Worm (Caenorhabditis elegans) whole organism, L4 larva: ENCODE results near the gene K09G1.2.
A peak's percentile ranks its signal among the peaks of the same experiment; 100 is the strongest.
"Not testable (repeated sequence)": the region's sequence is repeated elsewhere in the genome, so short reads cannot be mapped to it uniquely, and the experiment has no call there.

Experiments
- F44E2.7 ChIP-seq: fragments of 200-800 bp; sonication (Bioruptor generic); IDR thresholded peaks from 2 replicates; pipeline ENCODE4 v2.1.2; 2022; ENCODE audit warnings: missing genetic modification characterization, missing compliant biosample characterization
- R02D3.7 ChIP-seq: fragments of 150-350 bp; sonication (generic microtip); optimal IDR thresholded peaks from 3 replicates; lab custom pipeline; 2014; ENCODE audit warnings: missing biosample characterization, missing genetic modification characterization
- T20F7.1 ChIP-seq: fragments of 200-800 bp; sonication (Bioruptor generic); optimal IDR thresholded peaks from 2 replicates; lab custom pipeline; 2018; ENCODE audit warnings: mild to moderate bottlenecking, missing genetic modification characterization, missing compliant biosample characterization
- T26A8.4 ChIP-seq: fragments of 200-800 bp; sonication (Bioruptor generic); IDR thresholded peaks from 2 replicates; pipeline ENCODE4 v1.3.6; 2022; ENCODE audit warnings: missing genetic modification characterization, missing compliant biosample characterization
- Y48G9A.11 ChIP-seq: fragments of 200-800 bp; sonication (Bioruptor generic); IDR thresholded peaks from 2 replicates; pipeline ENCODE4 v1.3.6; 2022; ENCODE audit warnings: missing genetic modification reagents, missing genetic modification characterization, missing compliant biosample characterization
- Y5F2A.4 ChIP-seq: fragments of 200-800 bp; sonication (Bioruptor generic); optimal IDR thresholded peaks from 2 replicates; lab custom pipeline; 2018; ENCODE audit warnings: mild to moderate bottlenecking, missing genetic modification characterization, missing compliant biosample characterization
- ZK546.5 ChIP-seq, 2 experiments: sonication (generic microtip); optimal IDR thresholded peaks; 2 replicates each; lab custom pipeline; 2017; ENCODE audit warnings: missing biosample characterization in 2 of 2, missing genetic modification characterization in 2 of 2
- aha-1 ChIP-seq: fragments of 150-350 bp; peaks from one replicate; lab custom pipeline; 2014; ENCODE audit warnings: missing biosample characterization, missing genetic modification characterization
- ama-1 ChIP-seq: fragments of 150-350 bp; optimal IDR thresholded peaks from 2 replicates; lab custom pipeline; 2014; ENCODE audit warnings: inconsistent platforms, mixed read lengths
- attf-4 ChIP-seq: sonication (generic microtip); optimal IDR thresholded peaks from 3 replicates; lab custom pipeline; 2017; ENCODE audit warnings: missing biosample characterization, missing genetic modification characterization
- ceh-20 ChIP-seq: fragments of 200-800 bp; sonication (Bioruptor generic); IDR thresholded peaks from 2 replicates; pipeline ENCODE4 v1.3.6; 2022; ENCODE audit warnings: missing genetic modification reagents, missing genetic modification characterization, missing compliant biosample characterization
- ceh-28 ChIP-seq: fragments of 150-350 bp; optimal IDR thresholded peaks from 2 replicates; lab custom pipeline; 2014; ENCODE audit warnings: missing biosample characterization, missing genetic modification reagents, missing genetic modification characterization
- ceh-32 ChIP-seq: sonication (generic microtip); optimal IDR thresholded peaks from 2 replicates; lab custom pipeline; 2016; ENCODE audit warnings: mild to moderate bottlenecking, missing genetic modification characterization, missing compliant biosample characterization; ENCODE audit not compliant: poor library complexity
- daf-19 ChIP-seq: fragments of 200-800 bp; sonication (Bioruptor generic); conservative IDR thresholded peaks from 2 replicates; pipeline ENCODE4 v1.3.6; 2022; ENCODE audit warnings: missing genetic modification characterization, missing compliant biosample characterization
- daf-8 ChIP-seq: fragments of 200-800 bp; sonication (Bioruptor generic); IDR thresholded peaks from 2 replicates; pipeline ENCODE4 v1.3.6; 2022; ENCODE audit warnings: missing genetic modification characterization, missing compliant biosample characterization
- dmd-6 ChIP-seq: fragments of 200-800 bp; sonication (Bioruptor generic); IDR thresholded peaks from 2 replicates; pipeline ENCODE4 v1.3.6; 2022; ENCODE audit warnings: missing genetic modification reagents, missing genetic modification characterization, missing compliant biosample characterization
- egl-27 ChIP-seq: sonication (generic microtip); optimal IDR thresholded peaks from 3 replicates; lab custom pipeline; 2017; ENCODE audit warnings: missing biosample characterization, missing genetic modification reagents, missing genetic modification characterization
- egl-43 ChIP-seq: fragments of 200-800 bp; sonication (Bioruptor generic); IDR thresholded peaks from 2 replicates; pipeline ENCODE4 v1.3.6; 2022; ENCODE audit warnings: missing genetic modification reagents, missing genetic modification characterization, missing compliant biosample characterization
- hif-1 ChIP-seq, 2 experiments: sonication (generic microtip); optimal IDR thresholded peaks; 2 replicates each; lab custom pipeline; 2016 to 2017; ENCODE audit warnings: missing compliant biosample characterization in 2 of 2, missing genetic modification characterization in 2 of 2, missing genetic modification reagents in 2 of 2, missing genotype in 2 of 2, mild to moderate bottlenecking in 1 of 2
- lin-1 ChIP-seq: fragments of 200-800 bp; sonication (Bioruptor generic); IDR thresholded peaks from 2 replicates; pipeline ENCODE4 v1.3.6; 2022; ENCODE audit warnings: missing genetic modification reagents, missing genetic modification characterization, missing compliant biosample characterization
- lin-29 ChIP-seq: fragments of 200-800 bp; sonication (Bioruptor generic); IDR thresholded peaks from 2 replicates; pipeline ENCODE4 v1.3.6; 2022; ENCODE audit warnings: missing genetic modification reagents, missing genetic modification characterization, missing compliant biosample characterization
- lin-39 ChIP-seq: fragments of 150-350 bp; optimal IDR thresholded peaks from 2 replicates; lab custom pipeline; 2014; ENCODE audit warnings: missing biosample characterization, missing genetic modification reagents, missing genetic modification characterization
- lir-3 ChIP-seq: sonication (generic microtip); optimal IDR thresholded peaks from 2 replicates; lab custom pipeline; 2016; ENCODE audit warnings: mild to moderate bottlenecking, missing genetic modification characterization, missing compliant biosample characterization
- madf-9 ChIP-seq: fragments of 200-800 bp; sonication (Bioruptor generic); conservative IDR thresholded peaks from 2 replicates; pipeline ENCODE4 v1.3.6; 2022; ENCODE audit warnings: missing genetic modification reagents, missing genetic modification characterization, missing compliant biosample characterization
- mxl-2 ChIP-seq: fragments of 200-800 bp; sonication (Bioruptor generic); conservative IDR thresholded peaks from 2 replicates; pipeline ENCODE4 v1.3.6; 2022; ENCODE audit warnings: missing genetic modification reagents, missing genetic modification characterization, missing compliant biosample characterization
- mxl-3 ChIP-seq: fragments of 200-800 bp; sonication (Bioruptor generic); optimal IDR thresholded peaks from 2 replicates; lab custom pipeline; 2018; ENCODE audit warnings: mild to moderate bottlenecking, missing genetic modification characterization, missing compliant biosample characterization
- nhr-10 ChIP-seq: fragments of 150-350 bp; optimal IDR thresholded peaks from 2 replicates; lab custom pipeline; 2014; ENCODE audit warnings: missing biosample characterization, missing genetic modification characterization
- nhr-11 ChIP-seq: fragments of 150-350 bp; optimal IDR thresholded peaks from 2 replicates; lab custom pipeline; 2014; ENCODE audit warnings: missing biosample characterization, missing genetic modification characterization
- nhr-111 ChIP-seq: fragments of 200-800 bp; sonication (Bioruptor generic); optimal IDR thresholded peaks from 2 replicates; lab custom pipeline; 2018; ENCODE audit warnings: mild to moderate bottlenecking, missing genetic modification characterization, missing compliant biosample characterization
- nhr-25 ChIP-seq: sonication (generic microtip); optimal IDR thresholded peaks from 2 replicates; lab custom pipeline; 2017; ENCODE audit warnings: missing genetic modification characterization, mild to moderate bottlenecking, missing compliant biosample characterization, antibody characterized with exemption, moderate library complexity, borderline replicate concordance; ENCODE audit not compliant: insufficient read depth
- nhr-28 ChIP-seq: fragments of 150-350 bp; optimal IDR thresholded peaks from 2 replicates; lab custom pipeline; 2014; ENCODE audit warnings: missing biosample characterization, missing genetic modification characterization
- nhr-42 ChIP-seq: fragments of 200-800 bp; sonication (Bioruptor generic); IDR thresholded peaks from 2 replicates; pipeline ENCODE4 v1.3.6; 2022; ENCODE audit warnings: missing genetic modification characterization, missing compliant biosample characterization
- nhr-76 ChIP-seq: fragments of 150-350 bp; optimal IDR thresholded peaks from 2 replicates; lab custom pipeline; 2014; ENCODE audit warnings: missing biosample characterization, missing genetic modification characterization
- pha-4 ChIP-seq, 2 experiments: fragments of 150-350 bp in 1 of 2; fragments of 200-800 bp in 1 of 2; sonication (Bioruptor generic) in 1 of 2; IDR thresholded peaks in 1 of 2; optimal IDR thresholded peaks in 1 of 2; 2 replicates each; pipeline versions ENCODE4 v1.3.6 to Lab custom; 2014 to 2022; ENCODE audit warnings: missing genetic modification characterization in 2 of 2, missing genetic modification reagents in 2 of 2, missing biosample characterization in 1 of 2, missing compliant biosample characterization in 1 of 2
- saeg-2 ChIP-seq: fragments of 200-800 bp; sonication (Bioruptor generic); IDR thresholded peaks from 2 replicates; pipeline ENCODE4 v1.3.6; 2022; ENCODE audit warnings: missing genetic modification reagents, missing genetic modification characterization, missing compliant biosample characterization
- set-16 ChIP-seq: fragments of 200-800 bp; sonication (Bioruptor generic); IDR thresholded peaks from 2 replicates; pipeline ENCODE4 v1.3.6; 2022; ENCODE audit warnings: missing genetic modification reagents, missing genetic modification characterization, missing compliant biosample characterization
- tra-1 ChIP-seq: fragments of 200-800 bp; sonication (Bioruptor generic); IDR thresholded peaks from 2 replicates; pipeline ENCODE4 v1.3.6; 2022; ENCODE audit warnings: missing genetic modification reagents, missing genetic modification characterization, missing compliant biosample characterization
- unc-62 ChIP-seq, 3 experiments: fragments of 150-350 bp in 1 of 3; sonication (generic microtip); optimal IDR thresholded peaks in 2 of 3; peaks in 1 of 3; 1 replicate in 1 of 3; 2 replicates in 2 of 3; lab custom pipeline; 2014 to 2017; ENCODE audit warnings: missing biosample characterization in 3 of 3, missing genetic modification characterization in 3 of 3, missing genetic modification reagents in 3 of 3, missing genotype in 1 of 3
- vab-7 ChIP-seq: fragments of 200-800 bp; sonication (Bioruptor generic); IDR thresholded peaks from 2 replicates; pipeline ENCODE4 v1.3.6; 2022; ENCODE audit warnings: missing genetic modification reagents, missing genetic modification characterization, missing compliant biosample characterization

Gene K09G1.2

ce11 chrV:9583323-9583644, 7.1 kb upstream of the K09G1.2 start, which contains the start of gene K09G1.1:
TSS of gene K09G1.1 (plus strand) at chrV:9583545.
- TF ChIP-seq mxl-3: no peak
- TF ChIP-seq T26A8.4 (GFP tag; lab: Robert Waterston, UW): no peak
- TF ChIP-seq Y5F2A.4 (GFP tag; lab: Kevin White, UChicago): no peak
- no peak for TF ChIP-seq nhr-76
- no peak for TF ChIP-seq lin-39 (tag; lab: Kevin White, UChicago)
- TF ChIP-seq daf-19 (GFP tag; lab: Robert Waterston, UW): no peak
- TF ChIP-seq madf-9 (GFP tag; lab: Robert Waterston, UW): no peak
- no peak for TF ChIP-seq set-16 (GFP tag; lab: Robert Waterston, UW)
- TF ChIP-seq lin-29 (GFP tag; lab: Robert Waterston, UW): no peak
- TF ChIP-seq nhr-25 (tag; lab: Kevin White, UChicago): no peak
- no peak for TF ChIP-seq hif-1 (tag; optimal IDR thresholded peaks at IDR 0.05; lab: Kevin White, UChicago)
- TF ChIP-seq ceh-20 (GFP tag; lab: Robert Waterston, UW): no peak

- no peak for TF ChIP-seq lir-3 (tag; lab: Kevin White, UChicago)
- no peak for TF ChIP-seq nhr-42
- no peak for TF ChIP-seq vab-7
- peak in 1 of 2 experiments; percentile 62 for TF ChIP-seq unc-62 (GFP tag; optimal IDR thresholded peaks at IDR 0.05 in 1 of 2; lab: Kevin White, UChicago)
- no peak for TF ChIP-seq unc-62 (tag; optimal IDR thresholded peaks at IDR 0.05; lab: Kevin White, UChicago)
- no peak for TF ChIP-seq ceh-32 (tag; lab: Kevin White, UChicago)
- no peak for TF ChIP-seq nhr-10 (tag; lab: Kevin White, UChicago)
- TF ChIP-seq aha-1 (tag; lab: Kevin White, UChicago): peak; percentile 13
- no peak for TF ChIP-seq tra-1 (GFP tag; lab: Robert Waterston, UW)
Observed at ce11 chrV:9584263-9584662, 6.2 kb upstream of the K09G1.2 start.

ce11 chrV:9587619-9588018, 2.8 kb upstream of the K09G1.2 start:
- no peak for TF ChIP-seq ama-1
- no peak for TF ChIP-seq egl-43 (GFP tag; lab: Robert Waterston, UW)
- TF ChIP-seq lin-1: no peak
- TF ChIP-seq ceh-32 (tag; lab: Kevin White, UChicago): no peak
- TF ChIP-seq hif-1 (tag; optimal IDR thresholded peaks at IDR 0.05; lab: Kevin White, UChicago): no peak
- TF ChIP-seq nhr-25 (tag; lab: Kevin White, UChicago): no peak
- TF ChIP-seq F44E2.7 (GFP tag; lab: Robert Waterston, UW): no peak
- TF ChIP-seq aha-1 (tag; lab: Kevin White, UChicago): peak; percentile 94

ce11 chrV:9588574-9588973, 1.8 kb upstream of the K09G1.2 start:
- TF ChIP-seq nhr-25 (tag; lab: Kevin White, UChicago): no peak
- TF ChIP-seq nhr-28: peak; percentile 44

ce11 chrV:9601904-9602303, 11.5 kb downstream of the K09G1.2 start:
- peak; percentile 69; the same call in 1 of the 2 replicates for TF ChIP-seq set-16 (GFP tag; lab: Robert Waterston, UW)

ce11 chrV:9603488-9603887, 13.1 kb downstream of the K09G1.2 start:
- 0 out of 2 replicates have a peak, but pooled peaks have one; percentile 24 for TF ChIP-seq lin-1
- TF ChIP-seq pha-4 (GFP tag; IDR thresholded peaks at IDR 0.05; lab: Robert Waterston, UW): 0 out of 2 replicates have a peak, but pooled peaks have one; percentile 27
- TF ChIP-seq pha-4 (tag; optimal IDR thresholded peaks at IDR 0.05; lab: Kevin White, UChicago): not testable (repeated sequence)
- TF ChIP-seq Y48G9A.11: 0 out of 2 replicates have a peak, but pooled peaks have one; percentile 11

- TF ChIP-seq egl-27 (tag; lab: Kevin White, UChicago): no peak
- no peak for TF ChIP-seq mxl-2 (GFP tag; lab: Robert Waterston, UW)
- TF ChIP-seq saeg-2 (GFP tag; lab: Robert Waterston, UW): no peak
- TF ChIP-seq T20F7.1: no peak
- TF ChIP-seq vab-7: no peak
- no peak for TF ChIP-seq R02D3.7
- no peak for TF ChIP-seq ama-1
- TF ChIP-seq daf-8 (GFP tag; lab: Robert Waterston, UW): no peak
- TF ChIP-seq ZK546.5 (tag; optimal IDR thresholded peaks at IDR 0.05; lab: Kevin White, UChicago): no peak
- no peak for TF ChIP-seq nhr-11 (tag; lab: Kevin White, UChicago)
- no peak for TF ChIP-seq nhr-111
- no peak for TF ChIP-seq ceh-28
- no peak for TF ChIP-seq attf-4
- TF ChIP-seq nhr-28: no peak
- TF ChIP-seq dmd-6 (GFP tag; lab: Robert Waterston, UW): no peak
Observed at ce11 chrV:9608256-9608655, 17.8 kb downstream of the K09G1.2 start, which contains the start of gene dop-2. TSS of gene dop-2 (plus strand) at chrV:9608556.
